Fruit fly (Drosophila melanogaster) whole organism, pupa: ENCODE data around the gene Tpst.

Experiments
- Pif1B ChIP-seq: fragments of 200-800 bp; sonication (Bioruptor generic); optimal IDR thresholded peaks from 3 replicates; lab custom pipeline; 2016; ENCODE audit warnings: missing biosample characterization, missing genetic modification characterization
- gl ChIP-seq: fragments of 200-800 bp; sonication (Bioruptor generic); optimal IDR thresholded peaks from 2 replicates; lab custom pipeline; 2018; ENCODE audit warnings: missing biosample characterization, mild to moderate bottlenecking, missing genetic modification characterization

DNA sequence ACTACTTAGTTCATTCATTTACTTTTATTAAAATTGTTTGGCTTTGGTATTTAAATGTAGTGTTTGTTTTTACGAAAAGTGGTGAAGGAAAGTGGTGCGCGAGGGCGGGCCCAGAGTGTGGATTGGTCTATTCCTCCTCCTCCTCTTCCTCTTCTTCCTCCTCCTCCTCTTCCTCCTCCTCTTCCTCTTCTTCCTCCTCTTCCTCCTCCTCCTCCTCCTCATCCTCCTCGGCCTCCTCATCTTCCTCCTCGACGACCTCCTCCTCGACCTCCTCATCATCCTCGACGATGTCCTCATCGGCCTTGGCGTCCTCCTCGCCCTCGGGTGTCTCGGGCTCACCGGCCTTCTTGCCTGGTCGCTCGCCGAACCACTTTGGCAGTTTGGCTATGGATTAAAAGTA, 30.0 kb downstream of the Tpst start:
- no peak for TF ChIP-seq Pif1B (GFP tag; lab: Kevin White, UChicago)
- TF ChIP-seq gl (tag; lab: Kevin White, UChicago) = no peak
